Worm (Caenorhabditis elegans) whole organism, young adult: Measurements from ENCODE around the gene F20D6.11.

ENCODE experiments used
- D2030.7 ChIP-seq: fragments of 200-800 bp; sonication (Bioruptor generic); IDR thresholded peaks from 2 replicates; pipeline ENCODE4 v1.3.6; 2022; ENCODE audit warnings: missing genetic modification reagents, missing genetic modification characterization, missing compliant biosample characterization
- F10E7.11 ChIP-seq: sonication (generic microtip); optimal IDR thresholded peaks from 2 replicates; lab custom pipeline; 2017; ENCODE audit warnings: mild to moderate bottlenecking, missing genetic modification characterization, moderate library complexity, missing compliant biosample characterization
- F23B12.7 ChIP-seq: sonication (generic microtip); optimal IDR thresholded peaks from 2 replicates; lab custom pipeline; 2017; ENCODE audit warnings: missing genetic modification characterization, mild to moderate bottlenecking, missing compliant biosample characterization, antibody characterized with exemption, moderate library complexity; ENCODE audit not compliant: insufficient read depth
- F33H1.4 ChIP-seq: fragments of 200-800 bp; sonication (Bioruptor generic); IDR thresholded peaks from 2 replicates; pipeline ENCODE4 v1.3.6; 2022; ENCODE audit warnings: missing genetic modification reagents, missing genetic modification characterization, missing compliant biosample characterization
- F49E8.2 ChIP-seq: sonication (generic microtip); optimal IDR thresholded peaks from 3 replicates; lab custom pipeline; 2017; ENCODE audit warnings: missing genetic modification characterization, mild to moderate bottlenecking, missing compliant biosample characterization, antibody characterized with exemption, moderate library complexity; ENCODE audit not compliant: insufficient read depth
- F52B5.7 ChIP-seq: sonication (generic microtip); optimal IDR thresholded peaks from 2 replicates; lab custom pipeline; 2016; ENCODE audit warnings: mild to moderate bottlenecking, missing genetic modification characterization, missing compliant biosample characterization
- K12H6.12 ChIP-seq: fragments of 200-800 bp; sonication (Bioruptor generic); optimal IDR thresholded peaks from 2 replicates; lab custom pipeline; 2018; ENCODE audit warnings: mild to moderate bottlenecking, missing genetic modification characterization, missing compliant biosample characterization
- T07F8.4 ChIP-seq: sonication (generic microtip); optimal IDR thresholded peaks from 2 replicates; lab custom pipeline; 2016; ENCODE audit warnings: mild to moderate bottlenecking, missing genetic modification characterization, moderate library complexity, missing compliant biosample characterization
- Y53G8AR.9 ChIP-seq: fragments of 200-800 bp; sonication (Bioruptor generic); conservative IDR thresholded peaks from 2 replicates; pipeline ENCODE4 v1.3.6; 2022; ENCODE audit warnings: missing genetic modification reagents, missing genetic modification characterization, missing compliant biosample characterization
- Y56A3A.18 ChIP-seq: fragments of 200-800 bp; sonication (Bioruptor generic); IDR thresholded peaks from 2 replicates; pipeline ENCODE4 v1.3.6; 2022; ENCODE audit warnings: missing genetic modification reagents, missing genetic modification characterization, missing compliant biosample characterization
- ZK185.1 ChIP-seq: sonication (generic microtip); optimal IDR thresholded peaks from 2 replicates; lab custom pipeline; 2016; ENCODE audit warnings: mild to moderate bottlenecking, missing genetic modification characterization, missing compliant biosample characterization; ENCODE audit not compliant: poor library complexity, severe bottlenecking
- ama-1 ChIP-seq, 3 experiments: fragments of 150-350 bp in 1 of 3; sonication (generic microtip) in 2 of 3; optimal IDR thresholded peaks; 2 replicates each; lab custom pipeline; 2014 to 2018; ENCODE audit warnings: missing biosample characterization in 2 of 3, missing genetic modification characterization in 2 of 3, missing genetic modification reagents in 2 of 3
- athp-1 ChIP-seq: sonication (generic microtip); optimal IDR thresholded peaks from 2 replicates; lab custom pipeline; 2017; ENCODE audit warnings: mild to moderate bottlenecking, missing genetic modification characterization, missing compliant biosample characterization
- attf-6 ChIP-seq: fragments of 200-800 bp; sonication (Bioruptor generic); IDR thresholded peaks from 2 replicates; pipeline ENCODE4 v1.3.6; 2022; ENCODE audit warnings: missing genetic modification reagents, missing genetic modification characterization, missing compliant biosample characterization
- bed-1 ChIP-seq: fragments of 200-800 bp; sonication (Bioruptor generic); IDR thresholded peaks from 2 replicates; pipeline ENCODE4 v1.3.6; 2022; ENCODE audit warnings: missing genetic modification reagents, missing genetic modification characterization, missing compliant biosample characterization
- cebp-2 ChIP-seq: fragments of 200-800 bp; sonication (Bioruptor generic); IDR thresholded peaks from 2 replicates; pipeline ENCODE4 v1.3.6; 2022; ENCODE audit warnings: missing genetic modification characterization, missing compliant biosample characterization
- ceh-40 ChIP-seq: fragments of 200-800 bp; sonication (Bioruptor generic); IDR thresholded peaks from 2 replicates; pipeline ENCODE4 v1.3.6; 2022; ENCODE audit warnings: missing genetic modification characterization, missing compliant biosample characterization
- ceh-58 ChIP-seq: fragments of 200-800 bp; sonication (Bioruptor generic); IDR thresholded peaks from 2 replicates; pipeline ENCODE4 v1.3.6; 2022; ENCODE audit warnings: missing genetic modification characterization, missing compliant biosample characterization
- die-1 ChIP-seq: sonication (generic microtip); optimal IDR thresholded peaks from 2 replicates; lab custom pipeline; 2016; ENCODE audit warnings: missing genotype, mild to moderate bottlenecking, missing genetic modification characterization, missing compliant biosample characterization
- egl-18 ChIP-seq: fragments of 200-800 bp; sonication (Bioruptor generic); IDR thresholded peaks from 2 replicates; pipeline ENCODE4 v1.3.6; 2022; ENCODE audit warnings: missing genetic modification reagents, missing genetic modification characterization, missing compliant biosample characterization
- egrh-3 ChIP-seq: fragments of 200-800 bp; sonication (Bioruptor generic); IDR thresholded peaks from 2 replicates; pipeline ENCODE4 v1.3.6; 2022; ENCODE audit warnings: missing genetic modification reagents, missing genetic modification characterization, missing compliant biosample characterization
- fkh-3 ChIP-seq: sonication (generic microtip); optimal IDR thresholded peaks from 2 replicates; lab custom pipeline; 2016; ENCODE audit warnings: mild to moderate bottlenecking, missing genetic modification characterization, missing compliant biosample characterization
- him-1 ChIP-seq: sonication (generic microtip); optimal IDR thresholded peaks from 2 replicates; lab custom pipeline; 2016; ENCODE audit warnings: missing genotype, missing genetic modification reagents, missing genetic modification characterization, missing compliant biosample characterization
- hlh-12 ChIP-seq: sonication (generic microtip); optimal IDR thresholded peaks from 2 replicates; lab custom pipeline; 2016; ENCODE audit warnings: missing genetic modification characterization, missing compliant biosample characterization
- hlh-26 ChIP-seq: fragments of 200-800 bp; sonication (Bioruptor generic); conservative IDR thresholded peaks from 2 replicates; pipeline ENCODE4 v1.3.6; 2022; ENCODE audit warnings: missing genetic modification reagents, missing genetic modification characterization, missing compliant biosample characterization
- let-607 ChIP-seq, 2 experiments: fragments of 200-800 bp in 1 of 2; sonication (Bioruptor generic) in 1 of 2; sonication (generic microtip) in 1 of 2; optimal IDR thresholded peaks; 2 replicates each; lab custom pipeline; 2016 to 2018; ENCODE audit warnings: mild to moderate bottlenecking in 2 of 2, missing compliant biosample characterization in 2 of 2, missing genetic modification characterization in 2 of 2, moderate library complexity in 2 of 2, missing genotype in 1 of 2
- lsl-1 ChIP-seq: fragments of 200-800 bp; sonication (Bioruptor generic); optimal IDR thresholded peaks from 2 replicates; lab custom pipeline; 2018; ENCODE audit warnings: mild to moderate bottlenecking, missing genetic modification characterization, moderate library complexity, missing compliant biosample characterization
- madf-3 ChIP-seq: fragments of 200-800 bp; sonication (Bioruptor generic); IDR thresholded peaks from 2 replicates; pipeline ENCODE4 v1.3.6; 2022; ENCODE audit warnings: missing genetic modification reagents, missing genetic modification characterization, missing compliant biosample characterization
- mcd-1 ChIP-seq: fragments of 200-800 bp; sonication (Bioruptor generic); IDR thresholded peaks from 2 replicates; pipeline ENCODE4 v1.3.6; 2022; ENCODE audit warnings: missing genetic modification reagents, missing genetic modification characterization, missing compliant biosample characterization
- mxl-1 ChIP-seq: sonication (generic microtip); optimal IDR thresholded peaks from 2 replicates; lab custom pipeline; 2016; ENCODE audit warnings: missing genetic modification characterization, missing compliant biosample characterization
- nfyb-1 ChIP-seq: fragments of 200-800 bp; sonication (Bioruptor generic); IDR thresholded peaks from 2 replicates; pipeline ENCODE4 v1.3.6; 2022; ENCODE audit warnings: missing genetic modification reagents, missing genetic modification characterization, missing compliant biosample characterization
- nhr-90 ChIP-seq: sonication (generic microtip); optimal IDR thresholded peaks from 2 replicates; lab custom pipeline; 2016; ENCODE audit warnings: missing genotype, mild to moderate bottlenecking, missing genetic modification characterization, missing compliant biosample characterization
- pbrm-1 ChIP-seq: fragments of 200-800 bp; sonication (Bioruptor generic); IDR thresholded peaks from 2 replicates; pipeline ENCODE4 v1.3.6; 2022; ENCODE audit warnings: missing genetic modification reagents, missing genetic modification characterization, missing compliant biosample characterization
- rcor-1 ChIP-seq: fragments of 200-800 bp; sonication (Bioruptor generic); IDR thresholded peaks from 2 replicates; pipeline ENCODE4 v1.3.6; 2022; ENCODE audit warnings: missing genetic modification reagents, missing genetic modification characterization, missing compliant biosample characterization
- rpc-1 ChIP-seq, 2 experiments: fragments of 150-350 bp in 1 of 2; sonication (generic microtip) in 1 of 2; optimal IDR thresholded peaks; 2 replicates each; lab custom pipeline; 2014 to 2018; ENCODE audit warnings: missing biosample characterization in 1 of 2, missing genetic modification characterization in 1 of 2, missing genetic modification reagents in 1 of 2, missing genotype in 1 of 2
- sea-2 ChIP-seq: fragments of 200-800 bp; sonication (Bioruptor generic); IDR thresholded peaks from 2 replicates; pipeline ENCODE4 v1.3.6; 2022; ENCODE audit warnings: missing genetic modification characterization, missing compliant biosample characterization
- snpc-4 ChIP-seq, 5 experiments: fragments of 150-350 bp in 1 of 5; sonication (generic microtip) in 4 of 5; optimal IDR thresholded peaks; 2 replicates each; lab custom pipeline; 2014 to 2018; ENCODE audit warnings: missing genetic modification characterization in 5 of 5, missing biosample characterization in 3 of 5, antibody characterized with exemption in 2 of 5, mild to moderate bottlenecking in 2 of 5, missing compliant biosample characterization in 2 of 5, missing genotype in 2 of 5, moderate library complexity in 2 of 5, missing genetic modification reagents in 1 of 5
- unc-130 ChIP-seq: sonication (generic microtip); optimal IDR thresholded peaks from 2 replicates; lab custom pipeline; 2016; ENCODE audit warnings: missing genetic modification reagents, missing genetic modification characterization, missing compliant biosample characterization
- zfh-2 ChIP-seq: fragments of 200-800 bp; sonication (Bioruptor generic); conservative IDR thresholded peaks from 2 replicates; pipeline ENCODE4 v1.3.6; 2022; ENCODE audit warnings: missing genetic modification reagents, missing genetic modification characterization, missing compliant biosample characterization
- ztf-18 ChIP-seq: sonication (generic microtip); optimal IDR thresholded peaks from 2 replicates; lab custom pipeline; 2016; ENCODE audit warnings: missing genotype, mild to moderate bottlenecking, missing genetic modification characterization, missing compliant biosample characterization
- ztf-25 ChIP-seq: fragments of 200-800 bp; sonication (Bioruptor generic); IDR thresholded peaks from 2 replicates; pipeline ENCODE4 v1.3.6; 2022; ENCODE audit warnings: missing genetic modification reagents, missing genetic modification characterization, missing compliant biosample characterization
- ztf-6 ChIP-seq: fragments of 200-800 bp; sonication (Bioruptor generic); IDR thresholded peaks from 2 replicates; pipeline ENCODE4 v1.3.6; 2022; ENCODE audit warnings: missing genetic modification reagents, missing genetic modification characterization, missing compliant biosample characterization

The F20D6.11 gene

ce11 chrV:8239928-8240327 lies 41.0 kb upstream of the F20D6.11 start, which contains the start of gene C16D9.3:
C16D9.3 (minus strand) TSS chrV:8240028.
- TF ChIP-seq ztf-25 = no peak

ce11 chrV:8238290-8238689 lies 39.4 kb upstream of the F20D6.11 start, which contains the start of gene rol-3:
rol-3 (minus strand) TSS chrV:8238409.
- TF ChIP-seq ztf-18 (tag; lab: Kevin White, UChicago) (no peak), ceh-58 (GFP tag; lab: Robert Waterston, UW) (no peak), lsl-1 (GFP tag; lab: Kevin White, UChicago) (no peak), sea-2 (GFP tag; lab: Robert Waterston, UW) (no peak), die-1 (no peak), unc-130 (GFP tag; lab: Kevin White, UChicago) (no peak), mcd-1 (GFP tag; lab: Robert Waterston, UW) (no peak), hlh-12 (tag; lab: Kevin White, UChicago) (no peak), mxl-1 (no peak), let-607 (tag; optimal IDR thresholded peaks at IDR 0.05; lab: Kevin White, UChicago) (no peak), cebp-2 (GFP tag; lab: Robert Waterston, UW) (no peak), fkh-3 (tag; lab: Kevin White, UChicago) (no peak), Y53G8AR.9 (GFP tag; lab: Robert Waterston, UW) (no peak), nfyb-1 (GFP tag; lab: Robert Waterston, UW) (no peak)
- TF ChIP-seq, all 124 proteins: peak for 0

DNA sequence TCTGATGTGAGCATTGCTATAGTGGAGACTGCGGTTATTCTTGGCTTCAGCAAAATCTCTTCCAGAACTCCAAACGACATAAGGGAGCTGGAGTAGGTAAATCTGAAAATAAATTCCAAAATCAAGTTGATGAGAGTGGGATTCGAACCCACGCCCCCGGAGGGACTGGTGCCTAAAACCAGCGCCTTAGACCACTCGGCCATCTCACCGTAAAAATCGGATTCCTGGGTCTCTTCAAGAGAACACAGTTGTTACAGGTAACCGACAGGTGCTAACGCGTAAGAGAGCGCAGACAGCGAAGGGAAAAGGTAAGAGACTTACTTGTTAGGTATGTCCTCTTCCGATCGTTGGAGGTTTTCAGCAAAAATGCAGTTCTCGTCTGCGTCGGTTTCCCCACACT lies 36.4 kb upstream of the F20D6.11 start:
- peak; percentile 60 for TF ChIP-seq F23B12.7 (tag; lab: Kevin White, UChicago)
- TF ChIP-seq nfyb-1 (GFP tag; lab: Robert Waterston, UW) = peak; percentile 72; the same call in 1 of the 2 replicates
- TF ChIP-seq D2030.7 = peak; percentile 54
- peak; percentile 18; the same call in 1 of the 2 replicates for TF ChIP-seq F33H1.4 (GFP tag; lab: Robert Waterston, UW)
- TF ChIP-seq him-1 = peak; percentile 76
- 0 out of 2 replicates have a peak, but pooled peaks have one; percentile 20 for TF ChIP-seq madf-3 (GFP tag; lab: Robert Waterston, UW)
- TF ChIP-seq K12H6.12 = no peak
- TF ChIP-seq rpc-1 (optimal IDR thresholded peaks at IDR 0.05; lab: Kevin White, UChicago) = peak; percentile 67
- TF ChIP-seq rpc-1 (tag; optimal IDR thresholded peaks at IDR 0.05; lab: Kevin White, UChicago) = peak; percentile 74
- no peak for TF ChIP-seq F49E8.2 (tag; lab: Kevin White, UChicago)
- TF ChIP-seq Y56A3A.18 (GFP tag; lab: Robert Waterston, UW) = 0 out of 2 replicates have a peak, but pooled peaks have one; percentile 36
- TF ChIP-seq egl-18 = 0 out of 2 replicates have a peak, but pooled peaks have one; percentile 14
- TF ChIP-seq bed-1 = no peak
- no peak for TF ChIP-seq zfh-2 (GFP tag; lab: Robert Waterston, UW)
- peak; percentile 61 for TF ChIP-seq snpc-4 (GFP tag; optimal IDR thresholded peaks at IDR 0.05; lab: Kevin White, UChicago)
- peak in 3 of 4 experiments; percentile 73 to 91 (median 76) for TF ChIP-seq snpc-4 (tag; optimal IDR thresholded peaks at IDR 0.05; lab: Kevin White, UChicago)
- peak; percentile 58; the same call in 1 of the 2 replicates for TF ChIP-seq ceh-40
- TF ChIP-seq pbrm-1 (GFP tag; lab: Robert Waterston, UW) = peak; percentile 78; the same call in 1 of the 2 replicates
- TF ChIP-seq hlh-26 (GFP tag; lab: Robert Waterston, UW) = no peak
- peak; percentile 66 for TF ChIP-seq nhr-90 (tag; lab: Kevin White, UChicago)
- TF ChIP-seq F10E7.11 = no peak
- TF ChIP-seq ZK185.1 (tag; lab: Kevin White, UChicago) = peak; percentile 4
- 0 out of 2 replicates have a peak, but pooled peaks have one; percentile 29 for TF ChIP-seq attf-6 (GFP tag; lab: Robert Waterston, UW)
- TF ChIP-seq T07F8.4 (tag; lab: Kevin White, UChicago) = peak; percentile 10
- peak; percentile 13 for TF ChIP-seq F52B5.7 (tag; lab: Kevin White, UChicago)
- TF ChIP-seq let-607 (tag; optimal IDR thresholded peaks at IDR 0.05; lab: Kevin White, UChicago) = peak in 1 of 2 experiments; percentile 38
- TF ChIP-seq egrh-3 (GFP tag; lab: Robert Waterston, UW) = 0 out of 2 replicates have a peak, but pooled peaks have one; percentile 31
- peak; percentile 38; the same call in 1 of the 2 replicates for TF ChIP-seq rcor-1 (GFP tag; lab: Robert Waterston, UW)
- TF ChIP-seq ama-1 (optimal IDR thresholded peaks at IDR 0.05; lab: Kevin White, UChicago) = no peak
- no peak for TF ChIP-seq ama-1 (GFP tag; optimal IDR thresholded peaks at IDR 0.05; lab: Kevin White, UChicago)
- TF ChIP-seq athp-1 = no peak
- TF ChIP-seq lsl-1 (GFP tag; lab: Kevin White, UChicago) = peak; percentile 26
- TF ChIP-seq ztf-6 (GFP tag; lab: Robert Waterston, UW) = no peak
- peak; percentile 43 for TF ChIP-seq ztf-18 (tag; lab: Kevin White, UChicago)
